Fruit fly (Drosophila melanogaster) whole organism: ENCODE data around the gene Cf2.

Source experiments
- CG8478 ChIP-seq: fragments of >200 bp; optimal IDR thresholded peaks from 2 replicates; lab custom pipeline; 2018; ENCODE audit warnings: inconsistent platforms
- Dll ChIP-seq: fragments of >200 bp; optimal IDR thresholded peaks from 2 replicates; lab custom pipeline; 2017
- pan ChIP-seq: fragments of >200 bp; optimal IDR thresholded peaks from 2 replicates; lab custom pipeline; 2017
- psq ChIP-seq: fragments of >200 bp; optimal IDR thresholded peaks from 2 replicates; lab custom pipeline; 2017
- usp ChIP-seq: fragments of >200 bp; optimal IDR thresholded peaks from 2 replicates; lab custom pipeline; 2017; ENCODE audit warnings: missing biosample characterization, missing genetic modification characterization, mixed read lengths

- TF ChIP-seq Dll (no peak), CG8478 (lab: Kevin White, UChicago) (no peak), psq (no peak), usp (no peak), pan (lab: Kevin White, UChicago) (no peak)
These were observed 4.7 kb upstream of the Cf2 start for dm6 chr2L:4887382-4888219.
